Worm (Caenorhabditis elegans) whole organism, L4/young adult: ENCODE measurements around the gene T26H5.10.

Experiments
- W03F9.2 ChIP-seq: fragments of 150-350 bp; optimal IDR thresholded peaks from 2 replicates; lab custom pipeline; 2014; ENCODE audit warnings: missing biosample characterization, missing genetic modification characterization
- dao-5 ChIP-seq: sonication (generic microtip); optimal IDR thresholded peaks from 2 replicates; lab custom pipeline; 2016; ENCODE audit warnings: missing genotype, missing genetic modification characterization, moderate library complexity, missing compliant biosample characterization
- him-1 ChIP-seq: sonication (generic microtip); optimal IDR thresholded peaks from 2 replicates; lab custom pipeline; 2016; ENCODE audit warnings: missing genotype, missing genetic modification reagents, missing genetic modification characterization, missing compliant biosample characterization

- TF ChIP-seq him-1: no peak
- no peak for TF ChIP-seq dao-5 (tag; lab: Kevin White, UChicago)
- TF ChIP-seq W03F9.2: no peak
Observed at ce11 chrV:15395347-15395746, 48.3 kb downstream of the T26H5.10 start, which contains the start of gene cyb-3.
